Worm (Caenorhabditis elegans) whole organism, L4 larva: ENCODE results near the gene M163.22.
A peak's percentile ranks its signal among the peaks of the same experiment; 100 is the strongest.

ENCODE experiments used
- D1046.2 ChIP-seq: fragments of 200-800 bp; sonication (Bioruptor generic); IDR thresholded peaks from 2 replicates; pipeline ENCODE4 v1.3.6; 2022; ENCODE audit warnings: missing genetic modification characterization, missing compliant biosample characterization
- R02D3.7 ChIP-seq: fragments of 150-350 bp; sonication (generic microtip); optimal IDR thresholded peaks from 3 replicates; lab custom pipeline; 2014; ENCODE audit warnings: missing biosample characterization, missing genetic modification characterization
- ZK546.5 ChIP-seq, 2 experiments: sonication (generic microtip); optimal IDR thresholded peaks; 2 replicates each; lab custom pipeline; 2017; ENCODE audit warnings: missing biosample characterization in 2 of 2, missing genetic modification characterization in 2 of 2
- aly-2 ChIP-seq: sonication (generic microtip); optimal IDR thresholded peaks from 2 replicates; lab custom pipeline; 2018; ENCODE audit warnings: missing biosample characterization, missing genetic modification characterization
- ama-1 ChIP-seq: fragments of 150-350 bp; optimal IDR thresholded peaks from 2 replicates; lab custom pipeline; 2014; ENCODE audit warnings: inconsistent platforms, mixed read lengths
- arid-1 ChIP-seq: fragments of 200-800 bp; sonication (Bioruptor generic); conservative IDR thresholded peaks from 2 replicates; pipeline ENCODE4 v1.3.6; 2022; ENCODE audit warnings: missing genetic modification reagents, missing genetic modification characterization, missing compliant biosample characterization
- ceh-28 ChIP-seq: fragments of 150-350 bp; optimal IDR thresholded peaks from 2 replicates; lab custom pipeline; 2014; ENCODE audit warnings: missing biosample characterization, missing genetic modification reagents, missing genetic modification characterization
- ceh-32 ChIP-seq: sonication (generic microtip); optimal IDR thresholded peaks from 2 replicates; lab custom pipeline; 2016; ENCODE audit warnings: mild to moderate bottlenecking, missing genetic modification characterization, missing compliant biosample characterization; ENCODE audit not compliant: poor library complexity
- ceh-62 ChIP-seq: sonication (generic microtip); optimal IDR thresholded peaks from 2 replicates; lab custom pipeline; 2017; ENCODE audit warnings: missing biosample characterization, missing genetic modification characterization
- ceh-82 ChIP-seq: sonication (generic microtip); optimal IDR thresholded peaks from 2 replicates; lab custom pipeline; 2017; ENCODE audit warnings: missing biosample characterization, missing genetic modification characterization
- ctbp-1 ChIP-seq: fragments of 200-800 bp; sonication (Bioruptor generic); IDR thresholded peaks from 2 replicates; pipeline ENCODE4 v1.3.6; 2022; ENCODE audit warnings: missing genetic modification reagents, missing genetic modification characterization, missing compliant biosample characterization
- daf-12 ChIP-seq: fragments of 150-350 bp; optimal IDR thresholded peaks from 2 replicates; lab custom pipeline; 2014; ENCODE audit warnings: missing biosample characterization, missing genetic modification reagents, missing genetic modification characterization
- dmd-8 ChIP-seq: fragments of 200-800 bp; sonication (Bioruptor generic); IDR thresholded peaks from 2 replicates; pipeline ENCODE4 v1.3.6; 2022; ENCODE audit warnings: missing genetic modification characterization, missing compliant biosample characterization
- dmd-9 ChIP-seq: fragments of 200-800 bp; sonication (Bioruptor generic); IDR thresholded peaks from 2 replicates; pipeline ENCODE4 v1.3.6; 2022; ENCODE audit warnings: missing genetic modification reagents, missing genetic modification characterization, missing compliant biosample characterization
- dve-1 ChIP-seq: sonication (generic microtip); optimal IDR thresholded peaks from 2 replicates; lab custom pipeline; 2017; ENCODE audit warnings: antibody characterized with exemption, mild to moderate bottlenecking, missing genetic modification characterization, missing compliant biosample characterization; ENCODE audit not compliant: insufficient read depth
- egl-43 ChIP-seq: fragments of 200-800 bp; sonication (Bioruptor generic); IDR thresholded peaks from 2 replicates; pipeline ENCODE4 v1.3.6; 2022; ENCODE audit warnings: missing genetic modification reagents, missing genetic modification characterization, missing compliant biosample characterization
- fos-1 ChIP-seq: fragments of 150-350 bp; optimal IDR thresholded peaks from 2 replicates; lab custom pipeline; 2014; ENCODE audit warnings: missing biosample characterization, missing genetic modification characterization
- gei-8 ChIP-seq: fragments of 200-800 bp; sonication (Bioruptor generic); optimal IDR thresholded peaks from 2 replicates; lab custom pipeline; 2018; ENCODE audit warnings: mild to moderate bottlenecking, missing genetic modification characterization, missing compliant biosample characterization
- hlh-30 ChIP-seq: sonication (generic microtip); optimal IDR thresholded peaks from 2 replicates; lab custom pipeline; 2017; ENCODE audit warnings: antibody characterized with exemption, mild to moderate bottlenecking, missing genetic modification characterization, missing compliant biosample characterization; ENCODE audit not compliant: insufficient read depth
- lim-7 ChIP-seq: fragments of 200-800 bp; sonication (Bioruptor generic); IDR thresholded peaks from 2 replicates; pipeline ENCODE4 v1.3.6; 2022; ENCODE audit warnings: missing genetic modification characterization, missing compliant biosample characterization
- lin-13 ChIP-seq: fragments of 150-350 bp; optimal IDR thresholded peaks from 2 replicates; lab custom pipeline; 2014; ENCODE audit warnings: missing biosample characterization, missing genetic modification reagents, missing genetic modification characterization
- lin-29 ChIP-seq: fragments of 200-800 bp; sonication (Bioruptor generic); IDR thresholded peaks from 2 replicates; pipeline ENCODE4 v1.3.6; 2022; ENCODE audit warnings: missing genetic modification reagents, missing genetic modification characterization, missing compliant biosample characterization
- lin-39 ChIP-seq: fragments of 150-350 bp; optimal IDR thresholded peaks from 2 replicates; lab custom pipeline; 2014; ENCODE audit warnings: missing biosample characterization, missing genetic modification reagents, missing genetic modification characterization
- lir-3 ChIP-seq: sonication (generic microtip); optimal IDR thresholded peaks from 2 replicates; lab custom pipeline; 2016; ENCODE audit warnings: mild to moderate bottlenecking, missing genetic modification characterization, missing compliant biosample characterization
- lsy-2 ChIP-seq, 2 experiments: fragments of 150-350 bp in 1 of 2; sonication (generic microtip) in 1 of 2; optimal IDR thresholded peaks; 2 replicates each; lab custom pipeline; 2014 to 2017; ENCODE audit warnings: missing biosample characterization in 2 of 2, missing genetic modification characterization in 2 of 2
- madf-9 ChIP-seq: fragments of 200-800 bp; sonication (Bioruptor generic); conservative IDR thresholded peaks from 2 replicates; pipeline ENCODE4 v1.3.6; 2022; ENCODE audit warnings: missing genetic modification reagents, missing genetic modification characterization, missing compliant biosample characterization
- mdl-1 ChIP-seq, 2 experiments: fragments of 150-350 bp in 1 of 2; sonication (generic microtip) in 1 of 2; optimal IDR thresholded peaks; 2 replicates each; lab custom pipeline; 2014 to 2017; ENCODE audit warnings: missing biosample characterization in 2 of 2, missing genetic modification characterization in 2 of 2
- mdt-29 ChIP-seq: fragments of 200-800 bp; sonication (Bioruptor generic); IDR thresholded peaks from 2 replicates; pipeline ENCODE4 v1.3.6; 2022; ENCODE audit warnings: missing genetic modification reagents, missing genetic modification characterization, missing compliant biosample characterization
- mes-2 ChIP-seq: sonication (generic microtip); optimal IDR thresholded peaks from 2 replicates; lab custom pipeline; 2016; ENCODE audit warnings: missing genotype, mild to moderate bottlenecking, missing genetic modification characterization, missing compliant biosample characterization; ENCODE audit not compliant: poor library complexity, severe bottlenecking
- nhr-102 ChIP-seq: sonication (generic microtip); optimal IDR thresholded peaks from 2 replicates; lab custom pipeline; 2016; ENCODE audit warnings: mild to moderate bottlenecking, missing genetic modification characterization, moderate library complexity, missing compliant biosample characterization
- nhr-11 ChIP-seq: fragments of 150-350 bp; optimal IDR thresholded peaks from 2 replicates; lab custom pipeline; 2014; ENCODE audit warnings: missing biosample characterization, missing genetic modification characterization
- nhr-25 ChIP-seq: sonication (generic microtip); optimal IDR thresholded peaks from 2 replicates; lab custom pipeline; 2017; ENCODE audit warnings: missing genetic modification characterization, mild to moderate bottlenecking, missing compliant biosample characterization, antibody characterized with exemption, moderate library complexity, borderline replicate concordance; ENCODE audit not compliant: insufficient read depth
- nhr-42 ChIP-seq: fragments of 200-800 bp; sonication (Bioruptor generic); IDR thresholded peaks from 2 replicates; pipeline ENCODE4 v1.3.6; 2022; ENCODE audit warnings: missing genetic modification characterization, missing compliant biosample characterization
- nhr-48 ChIP-seq: sonication (generic microtip); optimal IDR thresholded peaks from 2 replicates; lab custom pipeline; 2016; ENCODE audit warnings: mild to moderate bottlenecking, missing genetic modification characterization, missing compliant biosample characterization
- nhr-6 ChIP-seq: fragments of 150-350 bp; optimal IDR thresholded peaks from 2 replicates; lab custom pipeline; 2014; ENCODE audit warnings: missing biosample characterization, missing genetic modification characterization
- nhr-76 ChIP-seq: fragments of 150-350 bp; optimal IDR thresholded peaks from 2 replicates; lab custom pipeline; 2014; ENCODE audit warnings: missing biosample characterization, missing genetic modification characterization
- pha-4 ChIP-seq, 2 experiments: fragments of 150-350 bp in 1 of 2; fragments of 200-800 bp in 1 of 2; sonication (Bioruptor generic) in 1 of 2; IDR thresholded peaks in 1 of 2; optimal IDR thresholded peaks in 1 of 2; 2 replicates each; pipeline versions ENCODE4 v1.3.6 to Lab custom; 2014 to 2022; ENCODE audit warnings: missing genetic modification characterization in 2 of 2, missing genetic modification reagents in 2 of 2, missing biosample characterization in 1 of 2, missing compliant biosample characterization in 1 of 2
- php-3 ChIP-seq: fragments of 200-800 bp; sonication (Bioruptor generic); IDR thresholded peaks from 2 replicates; pipeline ENCODE4 v1.3.6; 2022; ENCODE audit warnings: missing genetic modification reagents, missing genetic modification characterization, missing compliant biosample characterization
- rbr-2 ChIP-seq: sonication (generic microtip); optimal IDR thresholded peaks from 2 replicates; lab custom pipeline; 2016; ENCODE audit warnings: missing genotype, missing genetic modification characterization, missing compliant biosample characterization
- sdz-12 ChIP-seq: fragments of 200-800 bp; sonication (Bioruptor generic); optimal IDR thresholded peaks from 2 replicates; lab custom pipeline; 2018; ENCODE audit warnings: mild to moderate bottlenecking, missing genetic modification characterization, missing compliant biosample characterization
- tag-97 ChIP-seq: fragments of 200-800 bp; sonication (Bioruptor generic); IDR thresholded peaks from 2 replicates; pipeline ENCODE4 v1.3.6; 2022; ENCODE audit warnings: missing genetic modification characterization, missing compliant biosample characterization
- tra-1 ChIP-seq: fragments of 200-800 bp; sonication (Bioruptor generic); IDR thresholded peaks from 2 replicates; pipeline ENCODE4 v1.3.6; 2022; ENCODE audit warnings: missing genetic modification reagents, missing genetic modification characterization, missing compliant biosample characterization
- unc-62 ChIP-seq, 3 experiments: fragments of 150-350 bp in 1 of 3; sonication (generic microtip); optimal IDR thresholded peaks in 2 of 3; peaks in 1 of 3; 1 replicate in 1 of 3; 2 replicates in 2 of 3; lab custom pipeline; 2014 to 2017; ENCODE audit warnings: missing biosample characterization in 3 of 3, missing genetic modification characterization in 3 of 3, missing genetic modification reagents in 3 of 3, missing genotype in 1 of 3
- zfp-3 ChIP-seq: fragments of 200-800 bp; sonication (Bioruptor generic); conservative IDR thresholded peaks from 2 replicates; pipeline ENCODE4 v1.3.6; 2022; ENCODE audit warnings: missing genetic modification reagents, missing genetic modification characterization, missing compliant biosample characterization
- zip-2 ChIP-seq: fragments of 150-350 bp; optimal IDR thresholded peaks from 2 replicates; lab custom pipeline; 2014; ENCODE audit warnings: missing biosample characterization, missing genetic modification characterization
- ztf-11 ChIP-seq: fragments of 150-350 bp; optimal IDR thresholded peaks from 2 replicates; lab custom pipeline; 2014; ENCODE audit warnings: missing biosample characterization, missing genetic modification characterization

M163.22 gene

DNA sequence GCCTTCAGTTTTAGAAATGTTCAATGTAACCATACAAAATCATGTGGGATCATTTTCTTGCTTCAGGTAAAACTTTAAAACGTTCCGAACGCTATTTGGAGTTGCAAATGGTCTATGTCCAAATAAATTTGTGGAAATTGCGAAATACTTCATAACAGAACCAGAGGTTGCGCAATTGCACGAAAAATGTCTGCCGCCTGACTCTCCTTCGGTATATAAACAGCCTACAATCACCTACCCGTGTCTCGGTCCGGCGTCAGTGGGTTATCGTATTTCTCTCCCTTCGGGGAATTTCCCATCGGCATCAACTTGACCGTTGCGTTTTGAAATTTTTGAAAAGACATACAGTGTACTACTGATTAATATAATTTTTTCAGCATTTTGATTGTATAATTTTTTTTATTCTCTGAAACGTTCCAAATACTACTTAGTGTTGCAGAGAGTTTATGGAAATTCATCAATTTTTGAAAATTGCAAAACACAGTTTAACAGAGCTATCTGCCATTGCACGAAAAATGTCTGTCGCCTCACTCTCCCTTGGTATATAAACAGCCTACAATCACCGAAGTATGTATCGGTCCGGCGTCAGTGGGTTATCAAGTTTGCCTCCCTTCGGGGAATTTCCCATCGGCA lies 11.0 kb downstream of the M163.22 start (continued):
- TF ChIP-seq fos-1 (tag; lab: Kevin White, UChicago) (no peak), dmd-8 (GFP tag; lab: Robert Waterston, UW) (peak; percentile 59; the same call in 1 of the 2 replicates), dmd-9 (GFP tag; lab: Robert Waterston, UW) (peak; percentile 56; the same call in 1 of the 2 replicates), mdt-29 (GFP tag; lab: Robert Waterston, UW) (0 out of 2 replicates have a peak, but pooled peaks have one; percentile 11), nhr-48 (tag; lab: Kevin White, UChicago) (peak; percentile 47)

DNA sequence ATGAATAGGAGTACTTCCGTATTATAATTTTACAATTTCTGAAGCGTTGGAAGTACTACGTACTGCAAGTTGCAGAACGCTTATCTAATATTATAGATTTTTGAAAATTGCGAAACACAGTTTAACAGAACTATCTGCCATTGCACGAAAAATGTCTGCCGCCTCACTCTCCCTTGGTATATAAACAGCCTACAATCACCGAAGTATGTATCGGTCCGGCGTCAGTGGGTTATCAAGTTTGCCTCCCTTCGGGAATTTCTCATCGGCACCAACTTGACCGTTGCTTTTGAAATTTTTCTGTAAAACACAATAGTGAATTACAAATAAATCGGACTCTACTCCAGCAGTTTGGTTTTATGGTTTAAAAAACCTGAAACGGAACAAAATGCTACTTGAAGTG lies 11.6 kb downstream of the M163.22 start:
- TF ChIP-seq mdl-1 (tag; optimal IDR thresholded peaks at IDR 0.05; lab: Kevin White, UChicago): no peak
- TF ChIP-seq ceh-32: no peak
- TF ChIP-seq gei-8 (GFP tag; lab: Kevin White, UChicago): no peak
- no peak for TF ChIP-seq D1046.2 (GFP tag; lab: Robert Waterston, UW)
- no peak for TF ChIP-seq sdz-12
- no peak for TF ChIP-seq ama-1 (lab: Kevin White, UChicago)
- no peak for TF ChIP-seq lin-29 (GFP tag; lab: Robert Waterston, UW)
- peak; percentile 26; the same call in 1 of the 2 replicates for TF ChIP-seq tra-1 (GFP tag; lab: Robert Waterston, UW)
- no peak for TF ChIP-seq nhr-48 (tag; lab: Kevin White, UChicago)
- no peak for TF ChIP-seq R02D3.7 (tag; lab: Kevin White, UChicago)
- 0 out of 2 replicates have a peak, but pooled peaks have one; percentile 44 for TF ChIP-seq egl-43 (GFP tag; lab: Robert Waterston, UW)
- no peak for TF ChIP-seq nhr-11 (tag; lab: Kevin White, UChicago)
- TF ChIP-seq nhr-102 (tag; lab: Kevin White, UChicago): peak; percentile 14
- TF ChIP-seq mes-2 (tag; lab: Kevin White, UChicago): no peak
- peak; percentile 63; the same call in 1 of the 2 replicates for TF ChIP-seq lim-7
- TF ChIP-seq madf-9 (GFP tag; lab: Robert Waterston, UW): no peak
- no peak for TF ChIP-seq unc-62 (GFP tag; optimal IDR thresholded peaks at IDR 0.05 in 1 of 2; lab: Kevin White, UChicago)
- no peak for TF ChIP-seq unc-62 (tag; optimal IDR thresholded peaks at IDR 0.05; lab: Kevin White, UChicago)
- no peak for TF ChIP-seq aly-2 (tag; lab: Kevin White, UChicago)
- no peak for TF ChIP-seq hlh-30
- no peak for TF ChIP-seq dmd-9 (GFP tag; lab: Robert Waterston, UW)
- TF ChIP-seq tag-97 (GFP tag; lab: Robert Waterston, UW): no peak
- TF ChIP-seq pha-4 (GFP tag; IDR thresholded peaks at IDR 0.05; lab: Robert Waterston, UW): no peak
- TF ChIP-seq pha-4 (tag; optimal IDR thresholded peaks at IDR 0.05; lab: Kevin White, UChicago): no peak
- TF ChIP-seq mdt-29 (GFP tag; lab: Robert Waterston, UW): peak; percentile 57; the same call in 1 of the 2 replicates
- no peak for TF ChIP-seq nhr-42 (GFP tag; lab: Robert Waterston, UW)
- TF ChIP-seq nhr-25: no peak
- TF ChIP-seq zfp-3 (GFP tag; lab: Robert Waterston, UW): no peak
- peak; percentile 27 for TF ChIP-seq dve-1
- no peak for TF ChIP-seq lin-39 (tag; lab: Kevin White, UChicago)
- no peak for TF ChIP-seq ceh-62 (tag; lab: Kevin White, UChicago)
- no peak for TF ChIP-seq ctbp-1
- TF ChIP-seq php-3 (GFP tag; lab: Robert Waterston, UW): no peak
- no peak for TF ChIP-seq zip-2 (tag; lab: Kevin White, UChicago)
- TF ChIP-seq ceh-82 (tag; lab: Kevin White, UChicago): no peak
- no peak for TF ChIP-seq ztf-11 (tag; lab: Kevin White, UChicago)
- TF ChIP-seq lir-3: no peak
- no peak for TF ChIP-seq ceh-28 (tag; lab: Kevin White, UChicago)
- no peak for TF ChIP-seq ZK546.5 (tag; optimal IDR thresholded peaks at IDR 0.05; lab: Kevin White, UChicago)
- TF ChIP-seq rbr-2 (tag; lab: Kevin White, UChicago): no peak
- TF ChIP-seq nhr-76 (tag; lab: Kevin White, UChicago): no peak
- TF ChIP-seq lsy-2 (tag; optimal IDR thresholded peaks at IDR 0.05; lab: Kevin White, UChicago): no peak
- no peak for TF ChIP-seq arid-1 (GFP tag; lab: Robert Waterston, UW)
- no peak for TF ChIP-seq daf-12 (tag; lab: Kevin White, UChicago)
- no peak for TF ChIP-seq lin-13
- no peak for TF ChIP-seq nhr-6 (tag; lab: Kevin White, UChicago)
